Worm (Caenorhabditis elegans) whole organism, L4 larva: Measurements from ENCODE around the gene pks-1.

Source experiments
- aha-1 ChIP-seq: fragments of 150-350 bp; peaks from one replicate; lab custom pipeline; 2014; ENCODE audit warnings: missing biosample characterization, missing genetic modification characterization
- ceh-28 ChIP-seq: fragments of 150-350 bp; optimal IDR thresholded peaks from 2 replicates; lab custom pipeline; 2014; ENCODE audit warnings: missing biosample characterization, missing genetic modification reagents, missing genetic modification characterization
- fos-1 ChIP-seq: fragments of 150-350 bp; optimal IDR thresholded peaks from 2 replicates; lab custom pipeline; 2014; ENCODE audit warnings: missing biosample characterization, missing genetic modification characterization
- jun-1 ChIP-seq: fragments of 150-350 bp; optimal IDR thresholded peaks from 2 replicates; lab custom pipeline; 2014; ENCODE audit warnings: missing biosample characterization, missing genetic modification reagents, missing genetic modification characterization
- lin-13 ChIP-seq: fragments of 150-350 bp; optimal IDR thresholded peaks from 2 replicates; lab custom pipeline; 2014; ENCODE audit warnings: missing biosample characterization, missing genetic modification reagents, missing genetic modification characterization
- lsy-2 ChIP-seq, 2 experiments: fragments of 150-350 bp in 1 of 2; sonication (generic microtip) in 1 of 2; optimal IDR thresholded peaks; 2 replicates each; lab custom pipeline; 2014 to 2017; ENCODE audit warnings: missing biosample characterization in 2 of 2, missing genetic modification characterization in 2 of 2
- mdl-1 ChIP-seq, 2 experiments: fragments of 150-350 bp in 1 of 2; sonication (generic microtip) in 1 of 2; optimal IDR thresholded peaks; 2 replicates each; lab custom pipeline; 2014 to 2017; ENCODE audit warnings: missing biosample characterization in 2 of 2, missing genetic modification characterization in 2 of 2
- nhr-237 ChIP-seq: sonication (generic microtip); optimal IDR thresholded peaks from 2 replicates; lab custom pipeline; 2017; ENCODE audit warnings: missing biosample characterization, missing genetic modification characterization
- unc-62 ChIP-seq, 3 experiments: fragments of 150-350 bp in 1 of 3; sonication (generic microtip); optimal IDR thresholded peaks in 2 of 3; peaks in 1 of 3; 1 replicate in 1 of 3; 2 replicates in 2 of 3; lab custom pipeline; 2014 to 2017; ENCODE audit warnings: missing biosample characterization in 3 of 3, missing genetic modification characterization in 3 of 3, missing genetic modification reagents in 3 of 3, missing genotype in 1 of 3
- ztf-7 ChIP-seq: fragments of 150-350 bp; optimal IDR thresholded peaks from 2 replicates; lab custom pipeline; 2014; ENCODE audit warnings: missing biosample characterization, missing genetic modification characterization

DNA sequence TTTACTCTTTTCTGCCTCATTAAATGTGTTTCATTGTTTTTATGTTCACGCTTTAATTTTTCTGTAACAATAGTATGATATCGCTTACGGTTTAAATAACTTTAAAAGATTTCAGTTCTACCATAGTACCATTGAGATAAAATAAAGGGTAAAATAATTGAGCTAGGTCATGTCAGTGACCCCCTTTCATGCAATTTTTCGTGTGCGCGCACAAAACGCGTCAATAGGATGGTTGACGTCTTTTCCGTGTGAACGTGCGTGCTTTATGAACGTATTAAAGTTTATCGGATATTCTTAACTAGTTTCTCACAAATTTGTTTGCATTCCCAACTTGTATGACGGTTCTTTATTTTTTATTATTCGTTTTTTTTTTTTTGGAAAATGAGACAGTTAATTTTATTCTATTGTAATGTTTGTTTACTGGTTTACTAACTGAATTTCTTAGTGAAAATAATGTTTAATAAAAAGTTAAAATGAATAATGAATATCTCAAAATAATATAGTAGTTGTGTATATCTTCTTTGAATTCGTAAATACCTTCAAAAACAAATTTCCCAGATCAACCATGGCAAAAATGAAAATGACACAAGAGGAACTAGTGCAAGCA lies 72.4 kb downstream of the pks-1 start, which contains the start of gene C25F6.1:
- TF ChIP-seq lsy-2 (tag; optimal IDR thresholded peaks at IDR 0.05; lab: Kevin White, UChicago) (peak in 1 of 2 experiments; percentile 30), lin-13 (GFP tag; lab: Kevin White, UChicago) (no peak), aha-1 (tag; lab: Kevin White, UChicago) (peak; percentile 57), jun-1 (tag; lab: Kevin White, UChicago) (no peak), ceh-28 (no peak), ztf-7 (tag; lab: Kevin White, UChicago) (no peak), unc-62 (GFP tag; optimal IDR thresholded peaks at IDR 0.05 in 1 of 2; lab: Kevin White, UChicago) (peak in 1 of 2 experiments; percentile 81), unc-62 (tag; optimal IDR thresholded peaks at IDR 0.05; lab: Kevin White, UChicago) (no peak), mdl-1 (tag; optimal IDR thresholded peaks at IDR 0.05; lab: Kevin White, UChicago) (no peak), fos-1 (tag; lab: Kevin White, UChicago) (no peak), nhr-237 (tag; lab: Kevin White, UChicago) (no peak)
